Fruit fly (Drosophila melanogaster) whole organism, embryonic: ENCODE measurements around the gene Cisd2.

ENCODE experiments used
- Ada2b ChIP-seq: fragments of 200-800 bp; sonication (Bioruptor generic); IDR thresholded peaks from 2 replicates; pipeline ENCODE4 v1.3.6; 2022; ENCODE audit warnings: missing biosample characterization, missing genetic modification characterization
- Atf-2 ChIP-seq: fragments of 200-800 bp; sonication (Bioruptor generic); optimal IDR thresholded peaks from 2 replicates; lab custom pipeline; 2016; ENCODE audit warnings: missing biosample characterization, missing genetic modification characterization
- B-H2 ChIP-seq: fragments of 200-800 bp; sonication (Bioruptor generic); optimal IDR thresholded peaks from 2 replicates; lab custom pipeline; 2018; ENCODE audit warnings: missing biosample characterization, mild to moderate bottlenecking, missing genetic modification characterization
- BEAF-32 ChIP-seq: fragments of 200-800 bp; sonication (Bioruptor generic); optimal IDR thresholded peaks from 3 replicates; lab custom pipeline; 2017; ENCODE audit warnings: missing biosample characterization, missing genetic modification characterization, mild to moderate bottlenecking, moderate library complexity, missing genetic modification reagents
- Bteb2 ChIP-seq: fragments of 200-800 bp; sonication (Bioruptor generic); optimal IDR thresholded peaks from 2 replicates; lab custom pipeline; 2016; ENCODE audit warnings: missing biosample characterization, missing genetic modification characterization
- C15 ChIP-seq: fragments of 200-800 bp; sonication (Bioruptor generic); IDR thresholded peaks from 3 replicates; pipeline ENCODE4 v1.3.6; 2022; ENCODE audit warnings: missing biosample characterization, missing genetic modification characterization
- CG10462 ChIP-seq: fragments of 200-800 bp; sonication (Bioruptor generic); optimal IDR thresholded peaks from 2 replicates; lab custom pipeline; 2016; ENCODE audit warnings: missing biosample characterization, missing genetic modification characterization
- CG10565 ChIP-seq: fragments of 200-800 bp; sonication (Bioruptor generic); optimal IDR thresholded peaks from 3 replicates; lab custom pipeline; 2016; ENCODE audit warnings: missing biosample characterization, mild to moderate bottlenecking, missing genetic modification characterization
- CG11696 ChIP-seq: fragments of 200-800 bp; sonication (Bioruptor generic); IDR thresholded peaks from 2 replicates; pipeline ENCODE4 v1.3.6; 2022; ENCODE audit warnings: missing biosample characterization, missing genetic modification characterization
- CG11723 ChIP-seq: fragments of 200-800 bp; sonication (Bioruptor generic); optimal IDR thresholded peaks from 2 replicates; lab custom pipeline; 2017; ENCODE audit warnings: missing biosample characterization, mild to moderate bottlenecking, missing genetic modification characterization
- CG13424 ChIP-seq: fragments of 200-800 bp; sonication (Bioruptor generic); optimal IDR thresholded peaks from 2 replicates; lab custom pipeline; 2019; ENCODE audit warnings: missing biosample characterization, mild to moderate bottlenecking, missing genetic modification characterization, moderate library complexity
- CG18011 ChIP-seq: fragments of 200-800 bp; sonication (Bioruptor generic); optimal IDR thresholded peaks from 2 replicates; lab custom pipeline; 2017; ENCODE audit warnings: missing biosample characterization, missing genetic modification characterization, mild to moderate bottlenecking, moderate library complexity, missing genotype
- CG2129 ChIP-seq: fragments of 200-800 bp; sonication (Bioruptor generic); IDR thresholded peaks from 2 replicates; pipeline ENCODE4 v1.3.6; 2022; ENCODE audit warnings: missing biosample characterization, missing genetic modification characterization; ENCODE audit not compliant: partially characterized antibody
- CG2199 ChIP-seq: fragments of 200-800 bp; sonication (Bioruptor generic); IDR thresholded peaks from 3 replicates; pipeline ENCODE4 v1.3.6; 2022; ENCODE audit warnings: missing biosample characterization, missing genetic modification characterization
- CG2889 ChIP-seq: fragments of 200-800 bp; sonication (Bioruptor generic); IDR thresholded peaks from 3 replicates; pipeline ENCODE4 v1.3.6; 2022; ENCODE audit warnings: missing biosample characterization, missing genetic modification characterization
- CG31224 ChIP-seq: fragments of 200-800 bp; sonication (Bioruptor generic); IDR thresholded peaks from 2 replicates; pipeline ENCODE4 v1.3.6; 2022; ENCODE audit warnings: missing biosample characterization, missing genetic modification characterization
- CG33213 ChIP-seq: fragments of 200-800 bp; sonication (Bioruptor generic); optimal IDR thresholded peaks from 3 replicates; lab custom pipeline; 2016; ENCODE audit warnings: missing biosample characterization, missing genetic modification characterization
- CG4820 ChIP-seq: fragments of 200-800 bp; sonication (Bioruptor generic); optimal IDR thresholded peaks from 3 replicates; lab custom pipeline; 2016; ENCODE audit warnings: missing biosample characterization, missing genetic modification characterization
- CG6854 ChIP-seq: fragments of 200-800 bp; sonication (Bioruptor generic); optimal IDR thresholded peaks from 3 replicates; lab custom pipeline; 2017; ENCODE audit warnings: missing biosample characterization, mild to moderate bottlenecking, missing genetic modification characterization
- CG9727 ChIP-seq: fragments of 200-800 bp; sonication (Bioruptor generic); optimal IDR thresholded peaks from 3 replicates; lab custom pipeline; 2017; ENCODE audit warnings: missing biosample characterization, mild to moderate bottlenecking, missing genetic modification characterization
- CG9797 ChIP-seq: fragments of 200-800 bp; sonication (Bioruptor generic); optimal IDR thresholded peaks from 3 replicates; lab custom pipeline; 2018; ENCODE audit warnings: missing biosample characterization, mild to moderate bottlenecking, missing genetic modification characterization
- Dek ChIP-seq: fragments of 200-800 bp; sonication (Bioruptor generic); optimal IDR thresholded peaks from 3 replicates; lab custom pipeline; 2019; ENCODE audit warnings: missing biosample characterization, mild to moderate bottlenecking, missing genetic modification characterization, moderate library complexity
- Ets97D ChIP-seq: fragments of 200-800 bp; sonication (Bioruptor generic); optimal IDR thresholded peaks from 3 replicates; lab custom pipeline; 2016; ENCODE audit warnings: missing biosample characterization, missing genetic modification characterization
- Gsc ChIP-seq: fragments of 200-800 bp; sonication (Bioruptor generic); IDR thresholded peaks from 2 replicates; pipeline ENCODE4 v1.3.6; 2022; ENCODE audit warnings: missing biosample characterization, missing genetic modification characterization
- HHEX ChIP-seq: fragments of 200-800 bp; sonication (Bioruptor generic); optimal IDR thresholded peaks from 3 replicates; lab custom pipeline; 2017; ENCODE audit warnings: missing biosample characterization, mild to moderate bottlenecking, missing genetic modification characterization, missing genetic modification reagents
- Hey ChIP-seq: fragments of 200-800 bp; sonication (Bioruptor generic); optimal IDR thresholded peaks from 3 replicates; lab custom pipeline; 2018; ENCODE audit warnings: missing biosample characterization, mild to moderate bottlenecking, missing genetic modification characterization
- Hmx ChIP-seq: fragments of 200-800 bp; sonication (Bioruptor generic); optimal IDR thresholded peaks from 2 replicates; lab custom pipeline; 2016; ENCODE audit warnings: missing biosample characterization, missing genetic modification characterization
- Hsf ChIP-seq: fragments of 200-800 bp; sonication (Bioruptor generic); optimal IDR thresholded peaks from 3 replicates; lab custom pipeline; 2016; ENCODE audit warnings: missing biosample characterization, missing genetic modification characterization
- Max ChIP-seq: fragments of 200-800 bp; sonication (Bioruptor generic); optimal IDR thresholded peaks from 2 replicates; lab custom pipeline; 2016; ENCODE audit warnings: missing biosample characterization, mild to moderate bottlenecking, missing genetic modification characterization
- Neu2 ChIP-seq: fragments of 200-800 bp; sonication (Bioruptor generic); optimal IDR thresholded peaks from 3 replicates; lab custom pipeline; 2016; ENCODE audit warnings: missing biosample characterization, missing genetic modification characterization, borderline replicate concordance
- Nf-YB ChIP-seq: fragments of 200-800 bp; sonication (Bioruptor generic); optimal IDR thresholded peaks from 3 replicates; lab custom pipeline; 2019; ENCODE audit warnings: missing biosample characterization, mild to moderate bottlenecking, missing genetic modification characterization, moderate library complexity
- Opbp ChIP-seq: fragments of 200-800 bp; sonication (Bioruptor generic); IDR thresholded peaks from 3 replicates; pipeline ENCODE4 v1.3.6; 2022; ENCODE audit warnings: missing biosample characterization, missing genetic modification characterization; ENCODE audit not compliant: partially characterized antibody
- Sox102F ChIP-seq: fragments of 200-800 bp; sonication (Bioruptor generic); optimal IDR thresholded peaks from 2 replicates; lab custom pipeline; 2018; ENCODE audit warnings: missing biosample characterization, mild to moderate bottlenecking, missing genetic modification characterization, moderate library complexity
- YL-1 ChIP-seq: fragments of 200-800 bp; sonication (Bioruptor generic); optimal IDR thresholded peaks from 3 replicates; lab custom pipeline; 2017; ENCODE audit warnings: missing biosample characterization, mild to moderate bottlenecking, missing genetic modification characterization
- eve ChIP-seq, 2 experiments: fragments of >200 bp; optimal IDR thresholded peaks; 2 replicates each; lab custom pipeline; 2017; ENCODE audit warnings: missing biosample characterization in 2 of 2, missing genetic modification characterization in 2 of 2
- fd3F ChIP-seq: fragments of 200-800 bp; sonication (Bioruptor generic); optimal IDR thresholded peaks from 2 replicates; lab custom pipeline; 2018; ENCODE audit warnings: missing biosample characterization, mild to moderate bottlenecking, missing genetic modification characterization, moderate library complexity
- ham ChIP-seq: fragments of 200-800 bp; sonication (Bioruptor generic); IDR thresholded peaks from 2 replicates; pipeline ENCODE4 v1.3.6; 2022; ENCODE audit warnings: missing biosample characterization, missing genetic modification characterization
- jigr1 ChIP-seq: fragments of 200-800 bp; sonication (Bioruptor generic); IDR thresholded peaks from 3 replicates; pipeline ENCODE4 v1.3.6; 2022; ENCODE audit warnings: missing biosample characterization, missing genetic modification characterization
- kah ChIP-seq: fragments of 200-800 bp; sonication (Bioruptor generic); optimal IDR thresholded peaks from 2 replicates; lab custom pipeline; 2018; ENCODE audit warnings: missing biosample characterization, mild to moderate bottlenecking, missing genetic modification characterization
- kni ChIP-seq: fragments of 200-800 bp; sonication (Bioruptor generic); optimal IDR thresholded peaks from 3 replicates; lab custom pipeline; 2017; ENCODE audit warnings: mild to moderate bottlenecking, missing biosample characterization, missing genetic modification reagents, missing genetic modification characterization
- mam ChIP-seq: fragments of 200-800 bp; sonication (Bioruptor generic); optimal IDR thresholded peaks from 3 replicates; lab custom pipeline; 2016; ENCODE audit warnings: missing biosample characterization, missing genetic modification characterization
- mld ChIP-seq: fragments of 200-800 bp; sonication (Bioruptor generic); IDR thresholded peaks from 3 replicates; pipeline ENCODE4 v1.3.6; 2022; ENCODE audit warnings: missing biosample characterization, missing genetic modification characterization; ENCODE audit not compliant: partially characterized antibody
- nerfin-2 ChIP-seq: fragments of 200-800 bp; sonication (Bioruptor generic); IDR thresholded peaks from 2 replicates; pipeline ENCODE4 v1.3.6; 2022; ENCODE audit warnings: missing biosample characterization, missing genetic modification characterization; ENCODE audit not compliant: partially characterized antibody
- odd ChIP-seq: fragments of 200-800 bp; sonication (Bioruptor generic); optimal IDR thresholded peaks from 2 replicates; lab custom pipeline; 2017; ENCODE audit warnings: missing biosample characterization, mild to moderate bottlenecking, missing genetic modification characterization
- p53 ChIP-seq: fragments of 200-800 bp; sonication (Bioruptor generic); optimal IDR thresholded peaks from 2 replicates; lab custom pipeline; 2016; ENCODE audit warnings: missing biosample characterization, missing genetic modification characterization
- pita ChIP-seq: fragments of 200-800 bp; sonication (Bioruptor generic); optimal IDR thresholded peaks from 2 replicates; lab custom pipeline; 2017; ENCODE audit warnings: missing biosample characterization, mild to moderate bottlenecking, missing genetic modification characterization
- sc ChIP-seq, 3 experiments: fragments of >200 bp in 2 of 3; fragments of 200-800 bp in 1 of 3; sonication (Bioruptor generic) in 1 of 3; optimal IDR thresholded peaks; 2 replicates in 2 of 3; 3 replicates in 1 of 3; lab custom pipeline; 2017; ENCODE audit warnings: mild to moderate bottlenecking in 1 of 3, missing biosample characterization in 1 of 3, missing genetic modification characterization in 1 of 3, missing genetic modification reagents in 1 of 3
- seq ChIP-seq: fragments of 200-800 bp; sonication (Bioruptor generic); IDR thresholded peaks from 2 replicates; pipeline ENCODE4 v1.3.6; 2022; ENCODE audit warnings: missing biosample characterization, missing genetic modification characterization
- tna ChIP-seq: fragments of 200-800 bp; sonication (Bioruptor generic); IDR thresholded peaks from 2 replicates; pipeline ENCODE4 v1.3.6; 2022; ENCODE audit warnings: missing biosample characterization, missing genetic modification characterization; ENCODE audit not compliant: partially characterized antibody
- tx ChIP-seq: fragments of 200-800 bp; sonication (Bioruptor generic); optimal IDR thresholded peaks from 2 replicates; lab custom pipeline; 2016; ENCODE audit warnings: missing biosample characterization, missing genetic modification characterization

Gene Cisd2

DNA sequence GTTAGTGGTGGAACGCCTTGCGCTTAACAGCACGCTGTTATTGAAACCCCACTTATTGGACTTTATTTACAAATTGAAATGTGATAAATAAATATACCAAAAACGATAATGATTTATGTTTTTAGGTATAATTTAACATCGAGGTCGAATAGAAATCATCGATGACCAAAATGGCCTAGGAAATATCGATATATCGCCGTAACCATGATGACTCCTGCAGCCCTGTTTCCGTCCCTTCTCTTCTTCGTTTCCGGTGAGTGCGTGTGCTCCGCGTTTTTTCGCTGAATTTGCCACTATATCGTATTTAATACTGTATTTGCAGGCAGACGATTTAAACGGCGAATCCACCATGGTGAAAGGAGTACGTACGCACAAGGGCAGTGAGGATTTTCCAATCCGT lies 3.3 kb downstream of the Cisd2 start, which contains the start of gene eEF1gamma (continued):
- TF ChIP-seq pita (GFP tag; lab: Kevin White, UChicago) (no peak), mld (GFP tag; lab: Robert Waterston, UW) (peak; percentile 89), odd (peak; percentile 97), Sox102F (peak; percentile 80), ham (GFP tag; lab: Robert Waterston, UW) (peak; percentile 90; the same call in 1 of the 2 replicates), seq (GFP tag; lab: Robert Waterston, UW) (peak; percentile 92), YL-1 (GFP tag; lab: Kevin White, UChicago) (peak; percentile 99), tx (GFP tag; lab: Kevin White, UChicago) (peak; percentile 85), HHEX (GFP tag; lab: Kevin White, UChicago) (peak; percentile 98), fd3F (peak; percentile 93), Neu2 (peak; percentile 81), Dek (peak; percentile 78), CG31224 (GFP tag; lab: Robert Waterston, UW) (peak; percentile 88), CG11723 (GFP tag; lab: Kevin White, UChicago) (peak; percentile 95), mam (GFP tag; lab: Kevin White, UChicago) (peak; percentile 88), CG10565 (GFP tag; lab: Kevin White, UChicago) (peak; percentile 82), Nf-YB (peak; percentile 83), C15 (GFP tag; lab: Robert Waterston, UW) (peak; percentile 93), Max (peak; percentile 96), Ets97D (GFP tag; lab: Kevin White, UChicago) (peak; percentile 100), Opbp (GFP tag; lab: Robert Waterston, UW) (peak; percentile 94), nerfin-2 (peak; percentile 96), BEAF-32 (GFP tag; lab: Kevin White, UChicago) (peak; percentile 92), eve (GFP tag; optimal IDR thresholded peaks at IDR 0.05; lab: Kevin White, UChicago) (no peak), Bteb2 (GFP tag; lab: Kevin White, UChicago) (peak; percentile 93), p53 (GFP tag; lab: Kevin White, UChicago) (peak; percentile 93), Gsc (GFP tag; lab: Robert Waterston, UW) (no peak), CG6854 (GFP tag; lab: Kevin White, UChicago) (peak; percentile 95), CG10462 (GFP tag; lab: Kevin White, UChicago) (peak; percentile 90), B-H2 (GFP tag; lab: Kevin White, UChicago) (peak; percentile 96), Ada2b (peak; percentile 92), CG4820 (peak; percentile 88), CG2129 (GFP tag; lab: Robert Waterston, UW) (peak; percentile 82), Atf-2 (peak; percentile 92), sc (optimal IDR thresholded peaks at IDR 0.05; lab: Kevin White, UChicago) (no peak), sc (GFP tag; optimal IDR thresholded peaks at IDR 0.05; lab: Kevin White, UChicago) (peak; percentile 92), CG18011 (GFP tag; lab: Kevin White, UChicago) (peak; percentile 88), CG9797 (peak; percentile 68), CG2199 (GFP tag; lab: Robert Waterston, UW) (peak; percentile 92), CG9727 (peak; percentile 98), jigr1 (GFP tag; lab: Robert Waterston, UW) (no peak), tna (GFP tag; lab: Robert Waterston, UW) (peak; percentile 92), Hsf (GFP tag; lab: Kevin White, UChicago) (peak; percentile 94), CG2889 (GFP tag; lab: Robert Waterston, UW) (peak; percentile 80), kah (GFP tag; lab: Kevin White, UChicago) (peak; percentile 91), kni (GFP tag; lab: Kevin White, UChicago) (peak; percentile 98), Hmx (GFP tag; lab: Kevin White, UChicago) (no peak), CG11696 (GFP tag; lab: Robert Waterston, UW) (peak; percentile 83), Hey (tag; lab: Kevin White, UChicago) (peak; percentile 95), CG13424 (tag; lab: Kevin White, UChicago) (peak; percentile 83), CG33213 (GFP tag; lab: Kevin White, UChicago) (peak; percentile 97)
